Worm (Caenorhabditis elegans) whole organism, L2 larva: ENCODE measurements around the gene cdh-7.
A peak's percentile ranks its signal among the peaks of the same experiment; 100 is the strongest.

Experiments
- C34F6.9 ChIP-seq: fragments of 150-350 bp; optimal IDR thresholded peaks from 2 replicates; lab custom pipeline; 2014; ENCODE audit warnings: missing biosample characterization, missing genetic modification characterization
- F13H6.1 ChIP-seq: sonication (generic microtip); optimal IDR thresholded peaks from 2 replicates; lab custom pipeline; 2016; ENCODE audit warnings: missing genetic modification characterization, missing compliant biosample characterization
- R02D3.7 ChIP-seq: fragments of 150-350 bp; optimal IDR thresholded peaks from 2 replicates; lab custom pipeline; 2014; ENCODE audit warnings: missing biosample characterization, missing genetic modification characterization
- aly-2 ChIP-seq: fragments of 150-350 bp; optimal IDR thresholded peaks from 2 replicates; lab custom pipeline; 2014; ENCODE audit warnings: missing biosample characterization, missing genetic modification characterization
- ama-1 ChIP-seq: fragments of 150-350 bp; optimal IDR thresholded peaks from 2 replicates; lab custom pipeline; 2018; ENCODE audit warnings: inconsistent platforms
- blmp-1 ChIP-seq: sonication (generic microtip); optimal IDR thresholded peaks from 2 replicates; lab custom pipeline; 2017; ENCODE audit warnings: missing genetic modification characterization, mild to moderate bottlenecking, missing compliant biosample characterization, antibody characterized with exemption, moderate library complexity; ENCODE audit not compliant: insufficient read depth
- ceh-16 ChIP-seq: fragments of 150-350 bp; optimal IDR thresholded peaks from 2 replicates; lab custom pipeline; 2014; ENCODE audit warnings: missing biosample characterization, missing genetic modification characterization
- ceh-82 ChIP-seq: fragments of 150-350 bp; optimal IDR thresholded peaks from 2 replicates; lab custom pipeline; 2014; ENCODE audit warnings: missing biosample characterization, missing genetic modification characterization
- crh-2 ChIP-seq: sonication (generic microtip); optimal IDR thresholded peaks from 2 replicates; lab custom pipeline; 2017; ENCODE audit warnings: missing biosample characterization, missing genetic modification characterization
- dmd-4 ChIP-seq: sonication (generic microtip); optimal IDR thresholded peaks from 2 replicates; lab custom pipeline; 2017; ENCODE audit warnings: missing biosample characterization, missing genetic modification characterization
- egl-27 ChIP-seq: sonication (generic microtip); optimal IDR thresholded peaks from 3 replicates; lab custom pipeline; 2017; ENCODE audit warnings: missing biosample characterization, missing genetic modification reagents, missing genetic modification characterization
- elt-1 ChIP-seq: fragments of 150-350 bp; optimal IDR thresholded peaks from 2 replicates; lab custom pipeline; 2014; ENCODE audit warnings: missing biosample characterization, missing genetic modification characterization
- elt-3 ChIP-seq: sonication (generic microtip); optimal IDR thresholded peaks from 2 replicates; lab custom pipeline; 2017; ENCODE audit warnings: missing biosample characterization, missing genetic modification characterization
- fos-1 ChIP-seq: fragments of 150-350 bp; optimal IDR thresholded peaks from 2 replicates; lab custom pipeline; 2014; ENCODE audit warnings: missing biosample characterization, missing genetic modification characterization
- gmeb-1 ChIP-seq: fragments of 150-350 bp; optimal IDR thresholded peaks from 2 replicates; lab custom pipeline; 2014; ENCODE audit warnings: missing biosample characterization, missing genetic modification characterization
- lin-11 ChIP-seq: fragments of 150-350 bp; sonication (generic microtip); optimal IDR thresholded peaks from 2 replicates; lab custom pipeline; 2014; ENCODE audit warnings: missing biosample characterization, missing genetic modification characterization, inconsistent platforms, mixed read lengths
- lin-13 ChIP-seq: fragments of 150-350 bp; optimal IDR thresholded peaks from 2 replicates; lab custom pipeline; 2014; ENCODE audit warnings: missing biosample characterization, missing genetic modification reagents, missing genetic modification characterization
- lin-39 ChIP-seq: fragments of 150-350 bp; optimal IDR thresholded peaks from 2 replicates; lab custom pipeline; 2014; ENCODE audit warnings: missing biosample characterization, missing genetic modification reagents, missing genetic modification characterization
- lsy-2 ChIP-seq, 2 experiments: fragments of 150-350 bp in 1 of 2; sonication (generic microtip) in 1 of 2; optimal IDR thresholded peaks; 2 replicates each; lab custom pipeline; 2014 to 2017; ENCODE audit warnings: missing biosample characterization in 2 of 2, missing genetic modification characterization in 2 of 2
- mab-5 ChIP-seq: fragments of 150-350 bp; optimal IDR thresholded peaks from 2 replicates; lab custom pipeline; 2014; ENCODE audit warnings: missing biosample characterization, missing genetic modification characterization
- mbf-1 ChIP-seq: sonication (generic microtip); optimal IDR thresholded peaks from 2 replicates; lab custom pipeline; 2017; ENCODE audit warnings: missing biosample characterization, missing genetic modification characterization
- mdl-1 ChIP-seq, 2 experiments: fragments of 150-350 bp in 1 of 2; sonication (generic microtip) in 1 of 2; optimal IDR thresholded peaks; 2 replicates each; lab custom pipeline; 2017; ENCODE audit warnings: missing biosample characterization in 2 of 2, missing genetic modification characterization in 2 of 2
- nhr-10 ChIP-seq: sonication (generic microtip); optimal IDR thresholded peaks from 2 replicates; lab custom pipeline; 2017; ENCODE audit warnings: missing biosample characterization, missing genetic modification characterization
- nhr-11 ChIP-seq: fragments of 150-350 bp; optimal IDR thresholded peaks from 2 replicates; lab custom pipeline; 2014; ENCODE audit warnings: missing biosample characterization, missing genetic modification characterization
- nhr-12 ChIP-seq: fragments of 150-350 bp; optimal IDR thresholded peaks from 2 replicates; lab custom pipeline; 2014; ENCODE audit warnings: missing biosample characterization, missing genetic modification characterization
- nhr-129 ChIP-seq: fragments of 150-350 bp; optimal IDR thresholded peaks from 2 replicates; lab custom pipeline; 2014; ENCODE audit warnings: missing biosample characterization, missing genetic modification characterization
- nhr-21 ChIP-seq: fragments of 150-350 bp; optimal IDR thresholded peaks from 2 replicates; lab custom pipeline; 2014; ENCODE audit warnings: missing biosample characterization, missing genetic modification characterization
- nhr-23 ChIP-seq: fragments of 150-350 bp; optimal IDR thresholded peaks from 2 replicates; lab custom pipeline; 2014; ENCODE audit warnings: missing biosample characterization, missing genetic modification reagents, missing genetic modification characterization
- nhr-237 ChIP-seq: fragments of 150-350 bp; optimal IDR thresholded peaks from 2 replicates; lab custom pipeline; 2014; ENCODE audit warnings: missing biosample characterization, missing genetic modification characterization
- nhr-25 ChIP-seq: fragments of 150-350 bp; sonication (generic microtip); optimal IDR thresholded peaks from 3 replicates; lab custom pipeline; 2014; ENCODE audit warnings: missing biosample characterization, missing genetic modification characterization
- nhr-6 ChIP-seq: fragments of 150-350 bp; optimal IDR thresholded peaks from 2 replicates; lab custom pipeline; 2014; ENCODE audit warnings: missing biosample characterization, missing genetic modification characterization
- nhr-77 ChIP-seq: fragments of 150-350 bp; optimal IDR thresholded peaks from 2 replicates; lab custom pipeline; 2014; ENCODE audit warnings: missing biosample characterization, missing genetic modification characterization
- peb-1 ChIP-seq: fragments of 150-350 bp; optimal IDR thresholded peaks from 2 replicates; lab custom pipeline; 2014; ENCODE audit warnings: missing biosample characterization, missing genetic modification characterization
- sem-4 ChIP-seq: fragments of 150-350 bp; optimal IDR thresholded peaks from 2 replicates; lab custom pipeline; 2014; ENCODE audit warnings: missing biosample characterization, missing genetic modification reagents, missing genetic modification characterization
- skn-1 ChIP-seq: sonication (generic microtip); optimal IDR thresholded peaks from 2 replicates; lab custom pipeline; 2017; ENCODE audit warnings: missing biosample characterization, missing genetic modification characterization
- sma-3 ChIP-seq: sonication (generic microtip); optimal IDR thresholded peaks from 2 replicates; lab custom pipeline; 2016; ENCODE audit warnings: missing genetic modification reagents, missing genetic modification characterization, missing compliant biosample characterization
- sma-9 ChIP-seq, 2 experiments: fragments of 150-350 bp in 1 of 2; sonication (generic microtip) in 1 of 2; optimal IDR thresholded peaks; 2 replicates each; lab custom pipeline; 2014 to 2016; ENCODE audit warnings: missing genetic modification characterization in 2 of 2, mild to moderate bottlenecking in 1 of 2, missing biosample characterization in 1 of 2, missing compliant biosample characterization in 1 of 2, missing genetic modification reagents in 1 of 2, moderate library complexity in 1 of 2
- snpc-4 ChIP-seq: fragments of 150-350 bp; optimal IDR thresholded peaks from 2 replicates; lab custom pipeline; 2014; ENCODE audit warnings: missing biosample characterization, missing genetic modification characterization
- unc-39 ChIP-seq: fragments of 150-350 bp; optimal IDR thresholded peaks from 2 replicates; lab custom pipeline; 2014; ENCODE audit warnings: missing biosample characterization, missing genetic modification characterization
- unc-55 ChIP-seq: fragments of 150-350 bp; sonication (generic microtip); optimal IDR thresholded peaks from 3 replicates; lab custom pipeline; 2014; ENCODE audit warnings: missing biosample characterization, missing genetic modification reagents, missing genetic modification characterization
- unc-62 ChIP-seq: fragments of 150-350 bp; optimal IDR thresholded peaks from 2 replicates; lab custom pipeline; 2014; ENCODE audit warnings: missing biosample characterization, missing genetic modification reagents, missing genetic modification characterization
- zag-1 ChIP-seq: fragments of 150-350 bp; optimal IDR thresholded peaks from 2 replicates; lab custom pipeline; 2014; ENCODE audit warnings: missing biosample characterization, missing genetic modification characterization
- ztf-1 ChIP-seq: fragments of 200-800 bp; sonication (Bioruptor generic); conservative IDR thresholded peaks from 2 replicates; pipeline ENCODE4 v1.3.6; 2022; ENCODE audit warnings: missing genetic modification characterization, missing compliant biosample characterization
- ztf-11 ChIP-seq: sonication (generic microtip); optimal IDR thresholded peaks from 2 replicates; lab custom pipeline; 2017; ENCODE audit warnings: missing biosample characterization, missing genetic modification characterization
- ztf-4 ChIP-seq: fragments of 150-350 bp; optimal IDR thresholded peaks from 2 replicates; lab custom pipeline; 2014; ENCODE audit warnings: missing biosample characterization, missing genetic modification characterization

cdh-7 gene

ce11 chrII:14812661-14813060 lies 30.4 kb upstream of the cdh-7 start:
- TF ChIP-seq mab-5 (tag; lab: Kevin White, UChicago), result no peak
- no peak for TF ChIP-seq ztf-11 (tag; lab: Kevin White, UChicago)
- TF ChIP-seq fos-1 (tag; lab: Kevin White, UChicago), result peak; percentile 95
- TF ChIP-seq gmeb-1 (tag; lab: Kevin White, UChicago), result peak; percentile 22
- peak; percentile 50 for TF ChIP-seq sma-9 (GFP tag; optimal IDR thresholded peaks at IDR 0.05; lab: Kevin White, UChicago)
- TF ChIP-seq sma-9 (tag; optimal IDR thresholded peaks at IDR 0.05; lab: Kevin White, UChicago), result no peak
- TF ChIP-seq nhr-12 (tag; lab: Kevin White, UChicago), result no peak
- no peak for TF ChIP-seq mdl-1 (tag; optimal IDR thresholded peaks at IDR 0.05; lab: Kevin White, UChicago)
- TF ChIP-seq nhr-11 (tag; lab: Kevin White, UChicago), result no peak
- no peak for TF ChIP-seq snpc-4

DNA sequence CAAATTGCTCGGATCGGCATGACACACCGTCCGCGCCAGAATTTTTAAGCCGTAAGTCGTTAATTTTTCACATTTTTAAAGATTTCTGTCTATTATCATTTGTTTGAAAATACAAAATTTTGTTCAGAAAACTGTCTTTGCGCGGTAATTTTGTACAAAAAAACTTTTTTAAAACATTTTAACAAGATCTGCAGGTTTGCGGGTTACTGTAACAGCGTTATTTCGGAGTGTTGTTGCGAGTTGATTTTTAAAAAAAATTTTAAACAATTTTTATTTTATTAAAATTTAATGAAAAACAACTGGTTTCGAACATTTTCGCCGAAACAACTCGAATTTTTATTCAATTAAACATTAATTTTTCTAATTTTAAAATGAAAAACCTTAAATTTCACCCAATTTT lies 29.9 kb upstream of the cdh-7 start:
- TF ChIP-seq ceh-16 (tag; lab: Kevin White, UChicago) (no peak), ama-1 (no peak), skn-1 (tag; lab: Kevin White, UChicago) (no peak), ztf-1 (GFP tag; lab: Robert Waterston, UW) (no peak), nhr-21 (tag; lab: Kevin White, UChicago) (no peak), C34F6.9 (no peak), lsy-2 (tag; optimal IDR thresholded peaks at IDR 0.05; lab: Kevin White, UChicago) (no peak), ztf-4 (tag; lab: Kevin White, UChicago) (no peak), F13H6.1 (tag; lab: Kevin White, UChicago) (no peak), egl-27 (tag; lab: Kevin White, UChicago) (no peak), ceh-82 (tag; lab: Kevin White, UChicago) (no peak), nhr-12 (tag; lab: Kevin White, UChicago) (no peak), lin-11 (no peak), elt-1 (tag; lab: Kevin White, UChicago) (no peak), sem-4 (tag; lab: Kevin White, UChicago) (no peak), snpc-4 (no peak), fos-1 (tag; lab: Kevin White, UChicago) (no peak), ztf-11 (tag; lab: Kevin White, UChicago) (no peak), mbf-1 (no peak), R02D3.7 (tag; lab: Kevin White, UChicago) (no peak)

DNA sequence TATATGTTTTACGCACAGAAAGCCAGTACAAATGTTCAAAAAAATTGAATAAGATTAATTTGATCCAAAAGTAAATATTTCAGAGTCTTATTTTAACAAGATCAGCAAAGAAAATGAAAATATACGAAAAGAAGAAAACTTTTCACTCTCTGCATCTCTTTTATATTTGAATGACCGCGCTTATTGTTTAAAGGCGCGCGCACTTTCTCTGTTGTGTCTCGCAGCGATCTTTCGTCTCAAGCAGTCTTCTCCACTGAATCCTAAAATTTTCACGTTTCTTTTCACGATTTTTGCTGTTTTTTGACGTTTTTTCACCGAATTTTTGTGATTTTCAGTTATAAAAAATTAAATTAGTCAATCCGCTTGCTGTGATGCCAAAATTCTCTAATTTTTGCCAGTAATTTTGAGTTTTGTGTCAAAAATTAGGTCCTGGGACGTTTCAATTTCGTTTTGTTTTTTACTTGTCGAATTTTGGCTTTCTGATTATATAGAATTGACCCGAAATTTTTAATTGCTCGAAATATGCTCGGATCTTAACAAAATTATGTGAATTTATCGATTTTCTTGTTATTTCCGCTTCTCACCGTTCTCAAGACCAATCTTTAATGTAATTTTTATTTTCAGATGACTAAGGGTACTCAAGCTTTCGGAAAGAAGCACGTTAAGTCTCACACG lies 28.0 kb upstream of the cdh-7 start, which contains the start of gene W01D2.1:
W01D2.1 (plus strand) TSS at position 625 of the 675 bp plus-strand sequence.
- TF ChIP-seq sma-9 (GFP tag; optimal IDR thresholded peaks at IDR 0.05; lab: Kevin White, UChicago), result peak; percentile 39
- no peak for TF ChIP-seq sma-9 (tag; optimal IDR thresholded peaks at IDR 0.05; lab: Kevin White, UChicago)
- peak; percentile 23 for TF ChIP-seq mab-5 (tag; lab: Kevin White, UChicago)
- peak; percentile 36 for TF ChIP-seq nhr-6 (tag; lab: Kevin White, UChicago)
- peak; percentile 73 for TF ChIP-seq crh-2
- TF ChIP-seq gmeb-1 (tag; lab: Kevin White, UChicago), result peak; percentile 88
- TF ChIP-seq aly-2 (tag; lab: Kevin White, UChicago), result no peak
- TF ChIP-seq sem-4 (tag; lab: Kevin White, UChicago), result peak; percentile 36
- TF ChIP-seq nhr-21 (tag; lab: Kevin White, UChicago), result peak; percentile 61
- TF ChIP-seq blmp-1 (tag; lab: Kevin White, UChicago), result peak; percentile 21
- TF ChIP-seq nhr-10 (tag; lab: Kevin White, UChicago), result no peak
- peak; percentile 26 for TF ChIP-seq zag-1 (tag; lab: Kevin White, UChicago)
- peak; percentile 7 for TF ChIP-seq ama-1
- no peak for TF ChIP-seq unc-39 (tag; lab: Kevin White, UChicago)
- TF ChIP-seq sma-3 (GFP tag; lab: Kevin White, UChicago), result peak; percentile 35
- TF ChIP-seq ztf-11 (tag; lab: Kevin White, UChicago), result no peak
- TF ChIP-seq nhr-23 (tag; lab: Kevin White, UChicago), result no peak
- peak; percentile 95 for TF ChIP-seq unc-55 (GFP tag; lab: Kevin White, UChicago)
- TF ChIP-seq nhr-25 (tag; lab: Kevin White, UChicago), result peak; percentile 62
- peak; percentile 26 for TF ChIP-seq F13H6.1 (tag; lab: Kevin White, UChicago)
- TF ChIP-seq ztf-1 (GFP tag; lab: Robert Waterston, UW), result no peak
- no peak for TF ChIP-seq elt-3 (tag; lab: Kevin White, UChicago)
- no peak for TF ChIP-seq peb-1 (tag; lab: Kevin White, UChicago)
- no peak for TF ChIP-seq lin-39 (tag; lab: Kevin White, UChicago)
- no peak for TF ChIP-seq dmd-4
- TF ChIP-seq lin-11, result peak; percentile 46
- TF ChIP-seq lsy-2 (tag; optimal IDR thresholded peaks at IDR 0.05; lab: Kevin White, UChicago), result peak; percentile 47 to 86
- TF ChIP-seq snpc-4, result peak; percentile 77
- TF ChIP-seq nhr-237, result no peak
- peak; percentile 52 for TF ChIP-seq lin-13
- no peak for TF ChIP-seq ceh-16 (tag; lab: Kevin White, UChicago)
- no peak for TF ChIP-seq nhr-11 (tag; lab: Kevin White, UChicago)
- no peak for TF ChIP-seq elt-1 (tag; lab: Kevin White, UChicago)
- peak; percentile 70 for TF ChIP-seq nhr-129
- no peak for TF ChIP-seq nhr-12 (tag; lab: Kevin White, UChicago)
- TF ChIP-seq nhr-77 (tag; lab: Kevin White, UChicago), result no peak
- no peak for TF ChIP-seq ceh-82 (tag; lab: Kevin White, UChicago)
- TF ChIP-seq R02D3.7 (tag; lab: Kevin White, UChicago), result no peak
- TF ChIP-seq skn-1 (tag; lab: Kevin White, UChicago), result no peak
- TF ChIP-seq unc-62 (GFP tag; lab: Kevin White, UChicago), result no peak
- no peak for TF ChIP-seq mdl-1 (tag; optimal IDR thresholded peaks at IDR 0.05; lab: Kevin White, UChicago)
- peak; percentile 80 for TF ChIP-seq C34F6.9
